Worm (Caenorhabditis elegans): ENCODE results near the gene B0546.5.

DNA sequence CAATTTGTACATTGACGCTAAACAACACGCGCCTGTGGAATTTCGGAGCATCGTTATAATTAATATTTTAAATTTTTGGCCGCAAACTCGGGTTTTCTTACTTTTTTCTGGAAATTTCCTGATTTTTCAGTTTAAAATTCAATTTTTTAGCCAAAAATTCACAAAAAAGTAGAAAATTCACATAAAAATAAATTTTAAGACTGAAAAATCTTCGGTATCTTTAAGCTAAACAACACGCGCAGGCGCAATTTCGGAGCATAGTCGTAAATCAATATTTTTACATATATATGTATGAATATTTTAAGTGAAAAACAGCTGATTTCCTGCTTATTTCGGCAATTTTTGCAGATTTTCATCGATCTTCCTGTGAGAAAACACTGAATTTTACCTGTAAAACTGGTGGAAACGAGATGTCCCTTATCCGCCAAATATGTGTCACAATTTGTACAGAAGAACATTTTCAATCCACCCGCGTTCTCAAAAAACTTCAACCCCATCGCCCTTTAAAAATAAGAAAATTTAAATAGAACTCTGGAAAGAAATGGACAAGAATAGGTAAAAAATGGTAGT lies 7.5 kb downstream of the B0546.5 start, which contains the start of gene B0546.3:
- no peak for TF ChIP-seq ztf-11 (tag; optimal IDR thresholded peaks at IDR 0.05)
- no peak for TF ChIP-seq pha-4 (tag; optimal IDR thresholded peaks at IDR 0.05)
- peak; percentile 69 for TF ChIP-seq ama-1 (optimal IDR thresholded peaks at IDR 0.05)

Measured in whole organism, L3 larva.